Fruit fly (Drosophila melanogaster) whole organism, adult: ENCODE results near the gene CG11882.
A peak's percentile ranks its signal among the peaks of the same experiment; 100 is the strongest.

ENCODE experiments used
- CG11617 ChIP-seq: fragments of 200-800 bp; sonication (Bioruptor generic); optimal IDR thresholded peaks from 2 replicates; lab custom pipeline; 2017; ENCODE audit warnings: mild to moderate bottlenecking, missing biosample characterization, missing genetic modification reagents, missing genetic modification characterization
- CG12768 ChIP-seq: fragments of 200-800 bp; sonication (Bioruptor generic); optimal IDR thresholded peaks from 2 replicates; lab custom pipeline; 2017; ENCODE audit warnings: missing biosample characterization, missing genetic modification characterization, mild to moderate bottlenecking, moderate library complexity, missing genetic modification reagents
- CG1620 ChIP-seq: fragments of 200-800 bp; sonication (Bioruptor generic); optimal IDR thresholded peaks from 2 replicates; lab custom pipeline; 2016; ENCODE audit warnings: missing biosample characterization, missing genetic modification characterization
- CG5204 ChIP-seq: fragments of 200-800 bp; sonication (Bioruptor generic); optimal IDR thresholded peaks from 2 replicates; lab custom pipeline; 2016; ENCODE audit warnings: missing biosample characterization, missing genetic modification characterization
- CG7045 ChIP-seq: fragments of 200-800 bp; sonication (Bioruptor generic); optimal IDR thresholded peaks from 2 replicates; lab custom pipeline; 2017; ENCODE audit warnings: missing biosample characterization, mild to moderate bottlenecking, missing genetic modification characterization
- CG7101 ChIP-seq: fragments of 200-800 bp; sonication (Bioruptor generic); optimal IDR thresholded peaks from 2 replicates; lab custom pipeline; 2018; ENCODE audit warnings: missing biosample characterization, mild to moderate bottlenecking, missing genetic modification characterization, moderate library complexity
- Clk ChIP-seq: fragments of 200-800 bp; sonication (Bioruptor generic); optimal IDR thresholded peaks from 2 replicates; lab custom pipeline; 2017; ENCODE audit warnings: missing biosample characterization, missing genetic modification characterization
- bab1 ChIP-seq: fragments of 200-800 bp; sonication (Bioruptor generic); optimal IDR thresholded peaks from 3 replicates; lab custom pipeline; 2019; ENCODE audit warnings: missing biosample characterization, mild to moderate bottlenecking, missing genetic modification characterization, moderate library complexity
- cic ChIP-seq: fragments of 200-800 bp; sonication (Bioruptor generic); optimal IDR thresholded peaks from 2 replicates; lab custom pipeline; 2017; ENCODE audit warnings: missing biosample characterization, mild to moderate bottlenecking, missing genetic modification characterization, moderate library complexity
- cnc ChIP-seq, 2 experiments: fragments of >200 bp; optimal IDR thresholded peaks; 2 replicates each; lab custom pipeline; 2017
- kay ChIP-seq: fragments of 200-800 bp; sonication (Bioruptor generic); peaks from one replicate; lab custom pipeline; 2016; ENCODE audit warnings: missing biosample characterization, missing genetic modification characterization, borderline replicate concordance
- toe ChIP-seq: fragments of 200-800 bp; sonication (Bioruptor generic); optimal IDR thresholded peaks from 2 replicates; lab custom pipeline; 2016; ENCODE audit warnings: missing biosample characterization, missing genetic modification characterization

dm6 chr3R:29111795-29112194 is 36.2 kb downstream of the CG11882 start:
- TF ChIP-seq kay (GFP tag; lab: Kevin White, UChicago): no peak
- TF ChIP-seq CG11617 (GFP tag; lab: Kevin White, UChicago): no peak
- no peak for TF ChIP-seq cnc (optimal IDR thresholded peaks at IDR 0.05; lab: Kevin White, UChicago)
- TF ChIP-seq bab1: no peak
- no peak for TF ChIP-seq CG5204 (GFP tag; lab: Kevin White, UChicago)
- TF ChIP-seq cic (GFP tag; lab: Kevin White, UChicago): peak; percentile 60
- TF ChIP-seq toe (GFP tag; lab: Kevin White, UChicago): no peak
- TF ChIP-seq CG7101 (tag; lab: Kevin White, UChicago): no peak
- no peak for TF ChIP-seq CG12768 (GFP tag; lab: Kevin White, UChicago)
- no peak for TF ChIP-seq CG7045 (GFP tag; lab: Kevin White, UChicago)
- TF ChIP-seq CG1620 (GFP tag; lab: Kevin White, UChicago): no peak
- no peak for TF ChIP-seq Clk (GFP tag; lab: Kevin White, UChicago)
